Worm (Caenorhabditis elegans): Measurements from ENCODE around the gene srlf-23.

The srlf-23 gene

DNA sequence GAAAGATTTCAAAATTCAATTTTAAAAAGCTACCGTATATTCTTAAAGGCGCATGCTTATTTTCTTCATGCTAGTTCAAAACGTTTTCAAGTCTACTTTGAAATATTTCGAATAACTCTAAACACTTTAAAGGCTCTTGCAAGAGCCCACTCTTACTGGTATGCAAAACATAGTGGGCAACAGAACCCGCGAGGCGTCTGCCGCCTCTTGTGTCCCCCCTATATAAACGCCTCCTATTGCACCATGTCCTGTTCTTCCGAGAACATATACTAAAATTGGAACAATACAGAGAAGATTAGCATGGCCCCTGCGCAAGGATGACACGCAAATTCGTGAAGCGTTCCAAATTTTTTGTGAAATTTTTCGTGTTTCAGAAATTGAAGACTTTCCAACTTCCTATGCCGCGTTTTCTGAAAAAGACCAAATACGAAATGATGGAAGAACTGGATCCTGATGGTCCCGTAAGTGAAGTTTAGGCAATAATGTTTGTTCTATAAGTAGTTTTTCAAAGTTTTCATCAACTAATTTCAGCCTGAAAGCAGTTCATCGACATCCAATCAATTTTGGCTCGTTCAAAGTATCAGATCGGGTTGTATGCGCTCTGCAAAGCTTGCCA lies 34.4 kb downstream of the srlf-23 start (continued):
- TF ChIP-seq lin-40 (tag; optimal IDR thresholded peaks at IDR 0.05), result no peak
- TF ChIP-seq egrh-3 (GFP tag; IDR thresholded peaks at IDR 0.05), result no peak
- no peak for TF ChIP-seq aptf-2 (GFP tag; conservative IDR thresholded peaks at IDR 0.05)
- TF ChIP-seq K11D2.4 (GFP tag; IDR thresholded peaks at IDR 0.05), result no peak
- no peak for TF ChIP-seq athp-1 (tag; optimal IDR thresholded peaks at IDR 0.05)
- peak; percentile 46; the same call in 1 of the 2 replicates for TF ChIP-seq ceh-100 (GFP tag; IDR thresholded peaks at IDR 0.05)
- no peak for TF ChIP-seq T07F8.4 (tag; optimal IDR thresholded peaks at IDR 0.05)
- TF ChIP-seq nhr-80 (tag; optimal IDR thresholded peaks at IDR 0.05), result no peak
- TF ChIP-seq attf-3 (GFP tag; conservative IDR thresholded peaks at IDR 0.05), result no peak
- TF ChIP-seq madf-8 (GFP tag; conservative IDR thresholded peaks at IDR 0.05), result peak; percentile 54
- TF ChIP-seq rpc-1 (optimal IDR thresholded peaks at IDR 0.05), result peak; percentile 54
- peak; percentile 74 for TF ChIP-seq rpc-1 (tag; optimal IDR thresholded peaks at IDR 0.05)
- no peak for TF ChIP-seq F10E7.11 (tag; optimal IDR thresholded peaks at IDR 0.05)
- peak; percentile 83 for TF ChIP-seq lin-26 (GFP tag; IDR thresholded peaks at IDR 0.05)
- no peak for TF ChIP-seq nhr-179 (tag; optimal IDR thresholded peaks at IDR 0.05)
- TF ChIP-seq nhr-90 (tag; optimal IDR thresholded peaks at IDR 0.05), result no peak
- TF ChIP-seq F22D6.2 (tag; optimal IDR thresholded peaks at IDR 0.05), result no peak
- TF ChIP-seq mcd-1 (GFP tag; IDR thresholded peaks at IDR 0.05), result peak; percentile 69
- 0 out of 2 replicates have a peak, but pooled peaks have one; percentile 43 for TF ChIP-seq egl-18 (GFP tag; IDR thresholded peaks at IDR 0.05)
- TF ChIP-seq F52B5.7 (tag; optimal IDR thresholded peaks at IDR 0.05), result no peak
- peak; percentile 84 for TF ChIP-seq Y56A3A.18 (GFP tag; IDR thresholded peaks at IDR 0.05)
- TF ChIP-seq attf-6 (GFP tag; IDR thresholded peaks at IDR 0.05), result 0 out of 2 replicates have a peak, but pooled peaks have one; percentile 31
- TF ChIP-seq unc-62 (GFP tag; optimal IDR thresholded peaks at IDR 0.05), result no peak
- TF ChIP-seq F39B2.1 (GFP tag; IDR thresholded peaks at IDR 0.05), result no peak
- no peak for TF ChIP-seq die-1 (tag; optimal IDR thresholded peaks at IDR 0.05)
- no peak for TF ChIP-seq B0035.1 (tag; optimal IDR thresholded peaks at IDR 0.05)
- no peak for TF ChIP-seq pbrm-1 (GFP tag; IDR thresholded peaks at IDR 0.05)
- no peak for TF ChIP-seq Y79H2A.3 (GFP tag; conservative IDR thresholded peaks at IDR 0.05)
- 0 out of 2 replicates have a peak, but pooled peaks have one; percentile 36 for TF ChIP-seq egl-44 (GFP tag; IDR thresholded peaks at IDR 0.05)
- TF ChIP-seq cebp-2 (GFP tag; IDR thresholded peaks at IDR 0.05), result no peak
- no peak for TF ChIP-seq hrde-1 (tag; optimal IDR thresholded peaks at IDR 0.05; ENCODE audit: borderline replicate concordance)
- TF ChIP-seq ets-4 (GFP tag; optimal IDR thresholded peaks at IDR 0.05), result no peak
- TF ChIP-seq nfyb-1 (GFP tag; IDR thresholded peaks at IDR 0.05), result no peak
- TF ChIP-seq F23B12.7 (tag; optimal IDR thresholded peaks at IDR 0.05; ENCODE audit: insufficient read depth), result no peak
- TF ChIP-seq Y53G8AR.9 (GFP tag; conservative IDR thresholded peaks at IDR 0.05), result 0 out of 2 replicates have a peak, but pooled peaks have one; percentile 51
- TF ChIP-seq ekl-4 (GFP tag; IDR thresholded peaks at IDR 0.05), result peak; percentile 38; the same call in 1 of the 2 replicates
- TF ChIP-seq Y67H2A.10 (GFP tag; conservative IDR thresholded peaks at IDR 0.05), result no peak
- peak; percentile 66; the same call in 1 of the 2 replicates for TF ChIP-seq hsf-1 (GFP tag; IDR thresholded peaks at IDR 0.05)
- TF ChIP-seq tbp1 (GFP tag; optimal IDR thresholded peaks at IDR 0.05), result peak; percentile 79
- TF ChIP-seq ztf-6 (GFP tag; IDR thresholded peaks at IDR 0.05), result 0 out of 2 replicates have a peak, but pooled peaks have one; percentile 51
- no peak for TF ChIP-seq fkh-3 (tag; optimal IDR thresholded peaks at IDR 0.05)
- no peak for TF ChIP-seq F57C9.4 (tag; optimal IDR thresholded peaks at IDR 0.05)
- no peak for TF ChIP-seq bed-2 (GFP tag; IDR thresholded peaks at IDR 0.05)
- TF ChIP-seq snpc-3.4 (tag; optimal IDR thresholded peaks at IDR 0.05), result peak; percentile 86
- TF ChIP-seq tlf-1 (GFP tag; optimal IDR thresholded peaks at IDR 0.05), result no peak
- TF ChIP-seq F49E8.2 (tag; optimal IDR thresholded peaks at IDR 0.05; ENCODE audit: insufficient read depth), result no peak
- no peak for TF ChIP-seq C17E4.6 (GFP tag; IDR thresholded peaks at IDR 0.05)
- TF ChIP-seq zim-3 (tag; optimal IDR thresholded peaks at IDR 0.05), result no peak
